Worm (Caenorhabditis elegans) whole organism, mixed stage, embryonic: ENCODE results near the gene nhr-66.

ENCODE experiments used
- lsy-2 ChIP-seq: fragments of 150-350 bp; optimal IDR thresholded peaks from 2 replicates; lab custom pipeline; 2014; ENCODE audit warnings: missing biosample characterization, missing genetic modification characterization
- unc-39 ChIP-seq: fragments of 150-350 bp; optimal IDR thresholded peaks from 2 replicates; lab custom pipeline; 2014; ENCODE audit warnings: missing biosample characterization, missing genetic modification characterization

DNA sequence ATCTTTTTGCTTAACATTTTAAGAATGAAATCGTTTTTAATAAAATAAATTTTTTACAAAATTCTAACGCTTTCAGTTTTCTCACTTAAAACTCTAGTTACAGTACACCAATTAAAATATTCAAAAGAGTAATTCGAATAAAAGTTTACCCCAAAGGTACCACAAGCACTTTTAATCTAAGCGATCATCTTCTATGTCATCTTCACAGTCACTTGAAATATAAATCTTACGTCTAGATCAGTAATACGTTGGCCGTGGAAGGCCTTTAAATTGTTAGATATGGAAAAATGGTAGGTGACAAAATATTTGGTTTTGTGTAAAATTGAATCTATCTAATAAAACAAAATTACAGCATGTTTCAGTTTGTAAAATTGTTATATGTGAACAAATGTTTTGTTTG lies 10.9 kb upstream of the nhr-66 start:
- no peak for TF ChIP-seq unc-39 (tag; lab: Kevin White, UChicago)
- no peak for TF ChIP-seq lsy-2
